Worm (Caenorhabditis elegans): ENCODE results near the gene imp-2.

The imp-2 gene

ce11 chrIV:11109771-11110170, 8.9 kb downstream of the imp-2 start, which contains the start of gene pigk-1:
TSS of gene pigk-1 (minus strand) at chrIV:11110018.
- no peak for TF ChIP-seq egl-5 (tag; optimal IDR thresholded peaks at IDR 0.05)
- peak; percentile 24 for TF ChIP-seq nhr-43 (tag; optimal IDR thresholded peaks at IDR 0.05; ENCODE audit: poor library complexity, severe bottlenecking)
- TF ChIP-seq R02D3.7 (tag; optimal IDR thresholded peaks at IDR 0.05), result peak; percentile 15
- TF ChIP-seq ama-1 (optimal IDR thresholded peaks at IDR 0.05), result peak; percentile 9
- no peak for TF ChIP-seq jun-1 (tag; optimal IDR thresholded peaks at IDR 0.05)

DNA sequence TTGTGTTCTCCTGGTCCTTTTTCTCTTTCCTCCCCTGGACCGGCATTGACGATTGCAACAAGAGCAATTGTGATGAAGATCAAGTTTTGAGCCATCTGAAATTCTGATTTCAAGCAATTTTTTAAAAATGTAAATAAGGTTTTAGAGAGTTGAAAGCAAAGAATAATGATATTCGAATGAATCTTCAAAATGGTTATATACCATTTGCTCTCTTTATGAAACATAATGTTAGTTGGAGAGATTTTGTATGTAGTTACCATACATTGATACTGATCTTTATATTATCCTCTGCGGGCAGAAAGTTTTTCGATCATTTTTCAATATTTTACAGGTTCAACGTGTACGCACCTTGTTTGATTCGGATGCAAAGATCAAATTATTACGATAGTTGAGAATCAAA, 13.0 kb downstream of the imp-2 start, which contains the start of gene srlf-24:
TSS of gene srlf-24 (minus strand) at position 101 of the 400 bp plus-strand sequence.
- TF ChIP-seq ztf-4 (tag; optimal IDR thresholded peaks at IDR 0.05), result no peak

DNA sequence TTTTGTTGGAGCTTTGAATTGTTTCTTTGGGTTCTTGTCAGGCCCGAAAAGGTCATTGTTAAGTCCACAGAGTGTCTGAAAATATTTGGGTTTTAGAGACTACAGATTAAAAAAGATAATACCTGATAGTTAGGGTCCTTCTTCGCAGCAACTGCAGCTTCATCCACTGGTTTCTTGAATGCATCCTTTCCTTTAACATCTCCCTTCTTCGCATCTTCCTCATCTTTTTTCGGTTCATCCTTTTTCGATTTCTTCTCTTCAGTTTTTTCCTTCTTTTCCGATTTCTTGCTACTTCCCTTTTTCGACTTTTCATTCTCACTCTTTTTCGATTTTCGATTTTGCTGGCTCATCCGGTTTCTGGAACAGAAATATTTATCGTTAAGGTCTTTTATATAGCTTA, 15.2 kb downstream of the imp-2 start:
- TF ChIP-seq sea-2 (GFP tag; optimal IDR thresholded peaks at IDR 0.05), result no peak
- TF ChIP-seq unc-39 (tag; optimal IDR thresholded peaks at IDR 0.05), result no peak
- no peak for TF ChIP-seq unc-62 (GFP tag; optimal IDR thresholded peaks at IDR 0.05)
- TF ChIP-seq eor-1 (tag; optimal IDR thresholded peaks at IDR 0.05), result no peak
- no peak for TF ChIP-seq nhr-43 (tag; optimal IDR thresholded peaks at IDR 0.05; ENCODE audit: poor library complexity, severe bottlenecking)
- TF ChIP-seq nhr-28 (tag; optimal IDR thresholded peaks at IDR 0.05), result no peak
- TF ChIP-seq aly-2 (tag; optimal IDR thresholded peaks at IDR 0.05), result no peak

ce11 chrIV:11102608-11103007, 16.1 kb downstream of the imp-2 start, which contains the start of gene srlf-17:
TSS of gene srlf-17 (minus strand) at chrIV:11102708.
- TF ChIP-seq nhr-11 (tag; optimal IDR thresholded peaks at IDR 0.05) (no peak), fkh-2 (tag; optimal IDR thresholded peaks at IDR 0.05) (no peak), nhr-23 (tag; optimal IDR thresholded peaks at IDR 0.05) (no peak), zag-1 (tag; optimal IDR thresholded peaks at IDR 0.05) (no peak), hmg-11 (tag; optimal IDR thresholded peaks at IDR 0.05) (no peak), ZK546.5 (tag; optimal IDR thresholded peaks at IDR 0.05) (no peak), pqm-1 (tag; optimal IDR thresholded peaks at IDR 0.05) (no peak), fkh-10 (GFP tag; optimal IDR thresholded peaks at IDR 0.05) (no peak), nhr-43 (tag; optimal IDR thresholded peaks at IDR 0.05; ENCODE audit: poor library complexity, severe bottlenecking) (no peak), nhr-12 (tag; optimal IDR thresholded peaks at IDR 0.05) (no peak), egl-27 (tag; optimal IDR thresholded peaks at IDR 0.05) (no peak)

ce11 chrIV:11101383-11101782, 17.3 kb downstream of the imp-2 start, which contains the start of gene srlf-18:
TSS of gene srlf-18 (minus strand) at chrIV:11101483.
- TF ChIP-seq elt-2 (tag; optimal IDR thresholded peaks at IDR 0.05) (no peak), lin-39 (tag; optimal IDR thresholded peaks at IDR 0.05) (no peak), zag-1 (tag; optimal IDR thresholded peaks at IDR 0.05) (no peak), fkh-2 (tag; optimal IDR thresholded peaks at IDR 0.05) (no peak), ztf-11 (tag; optimal IDR thresholded peaks at IDR 0.05) (no peak), ceh-28 (tag; optimal IDR thresholded peaks at IDR 0.05) (no peak), mdl-1 (tag; optimal IDR thresholded peaks at IDR 0.05) (no peak), ztf-4 (tag; optimal IDR thresholded peaks at IDR 0.05) (no peak), sea-2 (GFP tag; optimal IDR thresholded peaks at IDR 0.05) (no peak), eor-1 (tag; optimal IDR thresholded peaks at IDR 0.05) (no peak), lin-15B (tag; optimal IDR thresholded peaks at IDR 0.05) (no peak), ama-1 (optimal IDR thresholded peaks at IDR 0.05) (no peak)

- TF ChIP-seq nhr-237 (tag; optimal IDR thresholded peaks at IDR 0.05) (no peak), snpc-4 (tag; optimal IDR thresholded peaks at IDR 0.05) (no peak), egl-5 (tag; optimal IDR thresholded peaks at IDR 0.05) (no peak), ZK546.5 (tag; optimal IDR thresholded peaks at IDR 0.05) (no peak), elt-3 (tag; optimal IDR thresholded peaks at IDR 0.05) (no peak), pha-4 (tag; optimal IDR thresholded peaks at IDR 0.05) (no peak), ama-1 (optimal IDR thresholded peaks at IDR 0.05) (no peak), R02D3.7 (tag; optimal IDR thresholded peaks at IDR 0.05) (no peak), fkh-10 (GFP tag; optimal IDR thresholded peaks at IDR 0.05) (no peak), nhr-67 (tag; optimal IDR thresholded peaks at IDR 0.05) (no peak), nhr-11 (tag; optimal IDR thresholded peaks at IDR 0.05) (no peak), nhr-23 (tag; optimal IDR thresholded peaks at IDR 0.05) (no peak), sea-2 (GFP tag; optimal IDR thresholded peaks at IDR 0.05) (no peak), nhr-43 (tag; optimal IDR thresholded peaks at IDR 0.05; ENCODE audit: poor library complexity, severe bottlenecking) (no peak), skn-1 (tag; optimal IDR thresholded peaks at IDR 0.05) (no peak), lin-15B (tag; optimal IDR thresholded peaks at IDR 0.05) (no peak), nhr-77 (tag; optimal IDR thresholded peaks at IDR 0.05) (no peak), nhr-25 (tag; optimal IDR thresholded peaks at IDR 0.05) (no peak), elt-1 (tag; optimal IDR thresholded peaks at IDR 0.05) (no peak), ceh-9 (tag; optimal IDR thresholded peaks at IDR 0.05) (no peak)
Observed at ce11 chrIV:11100271-11100670, 18.4 kb downstream of the imp-2 start, which contains the start of gene str-3. TSS of gene str-3 (minus strand) at chrIV:11100371.
